Worm (Caenorhabditis elegans) whole organism, L2 larva: Measurements from ENCODE around the gene ani-1.

Experiments used
- C34F6.9 ChIP-seq: fragments of 150-350 bp; optimal IDR thresholded peaks from 2 replicates; lab custom pipeline; 2014; ENCODE audit warnings: missing biosample characterization, missing genetic modification characterization
- R02D3.7 ChIP-seq: fragments of 150-350 bp; optimal IDR thresholded peaks from 2 replicates; lab custom pipeline; 2014; ENCODE audit warnings: missing biosample characterization, missing genetic modification characterization
- alr-1 ChIP-seq: fragments of 150-350 bp; optimal IDR thresholded peaks from 2 replicates; lab custom pipeline; 2014; ENCODE audit warnings: missing biosample characterization, missing genetic modification characterization
- aly-2 ChIP-seq: fragments of 150-350 bp; optimal IDR thresholded peaks from 2 replicates; lab custom pipeline; 2014; ENCODE audit warnings: missing biosample characterization, missing genetic modification characterization
- ceh-16 ChIP-seq: fragments of 150-350 bp; optimal IDR thresholded peaks from 2 replicates; lab custom pipeline; 2014; ENCODE audit warnings: missing biosample characterization, missing genetic modification characterization
- ceh-82 ChIP-seq: fragments of 150-350 bp; optimal IDR thresholded peaks from 2 replicates; lab custom pipeline; 2014; ENCODE audit warnings: missing biosample characterization, missing genetic modification characterization
- crh-2 ChIP-seq: sonication (generic microtip); optimal IDR thresholded peaks from 2 replicates; lab custom pipeline; 2017; ENCODE audit warnings: missing biosample characterization, missing genetic modification characterization
- elt-1 ChIP-seq: fragments of 150-350 bp; optimal IDR thresholded peaks from 2 replicates; lab custom pipeline; 2014; ENCODE audit warnings: missing biosample characterization, missing genetic modification characterization
- elt-3 ChIP-seq: sonication (generic microtip); optimal IDR thresholded peaks from 2 replicates; lab custom pipeline; 2017; ENCODE audit warnings: missing biosample characterization, missing genetic modification characterization
- fos-1 ChIP-seq: fragments of 150-350 bp; optimal IDR thresholded peaks from 2 replicates; lab custom pipeline; 2014; ENCODE audit warnings: missing biosample characterization, missing genetic modification characterization
- gmeb-1 ChIP-seq: fragments of 150-350 bp; optimal IDR thresholded peaks from 2 replicates; lab custom pipeline; 2014; ENCODE audit warnings: missing biosample characterization, missing genetic modification characterization
- lin-11 ChIP-seq: fragments of 150-350 bp; sonication (generic microtip); optimal IDR thresholded peaks from 2 replicates; lab custom pipeline; 2014; ENCODE audit warnings: missing biosample characterization, missing genetic modification characterization, inconsistent platforms, mixed read lengths
- lin-13 ChIP-seq: fragments of 150-350 bp; optimal IDR thresholded peaks from 2 replicates; lab custom pipeline; 2014; ENCODE audit warnings: missing biosample characterization, missing genetic modification reagents, missing genetic modification characterization
- lin-39 ChIP-seq: fragments of 150-350 bp; optimal IDR thresholded peaks from 2 replicates; lab custom pipeline; 2014; ENCODE audit warnings: missing biosample characterization, missing genetic modification reagents, missing genetic modification characterization
- lsy-2 ChIP-seq, 2 experiments: fragments of 150-350 bp in 1 of 2; sonication (generic microtip) in 1 of 2; optimal IDR thresholded peaks; 2 replicates each; lab custom pipeline; 2014 to 2017; ENCODE audit warnings: missing biosample characterization in 2 of 2, missing genetic modification characterization in 2 of 2
- mab-5 ChIP-seq: fragments of 150-350 bp; optimal IDR thresholded peaks from 2 replicates; lab custom pipeline; 2014; ENCODE audit warnings: missing biosample characterization, missing genetic modification characterization
- mbf-1 ChIP-seq: sonication (generic microtip); optimal IDR thresholded peaks from 2 replicates; lab custom pipeline; 2017; ENCODE audit warnings: missing biosample characterization, missing genetic modification characterization
- mdl-1 ChIP-seq, 2 experiments: fragments of 150-350 bp in 1 of 2; sonication (generic microtip) in 1 of 2; optimal IDR thresholded peaks; 2 replicates each; lab custom pipeline; 2017; ENCODE audit warnings: missing biosample characterization in 2 of 2, missing genetic modification characterization in 2 of 2
- nhr-11 ChIP-seq: fragments of 150-350 bp; optimal IDR thresholded peaks from 2 replicates; lab custom pipeline; 2014; ENCODE audit warnings: missing biosample characterization, missing genetic modification characterization
- nhr-12 ChIP-seq: fragments of 150-350 bp; optimal IDR thresholded peaks from 2 replicates; lab custom pipeline; 2014; ENCODE audit warnings: missing biosample characterization, missing genetic modification characterization
- nhr-129 ChIP-seq: fragments of 150-350 bp; optimal IDR thresholded peaks from 2 replicates; lab custom pipeline; 2014; ENCODE audit warnings: missing biosample characterization, missing genetic modification characterization
- nhr-21 ChIP-seq: fragments of 150-350 bp; optimal IDR thresholded peaks from 2 replicates; lab custom pipeline; 2014; ENCODE audit warnings: missing biosample characterization, missing genetic modification characterization
- nhr-23 ChIP-seq: fragments of 150-350 bp; optimal IDR thresholded peaks from 2 replicates; lab custom pipeline; 2014; ENCODE audit warnings: missing biosample characterization, missing genetic modification reagents, missing genetic modification characterization
- nhr-25 ChIP-seq: fragments of 150-350 bp; sonication (generic microtip); optimal IDR thresholded peaks from 3 replicates; lab custom pipeline; 2014; ENCODE audit warnings: missing biosample characterization, missing genetic modification characterization
- nhr-6 ChIP-seq: fragments of 150-350 bp; optimal IDR thresholded peaks from 2 replicates; lab custom pipeline; 2014; ENCODE audit warnings: missing biosample characterization, missing genetic modification characterization
- nhr-77 ChIP-seq: fragments of 150-350 bp; optimal IDR thresholded peaks from 2 replicates; lab custom pipeline; 2014; ENCODE audit warnings: missing biosample characterization, missing genetic modification characterization
- peb-1 ChIP-seq: fragments of 150-350 bp; optimal IDR thresholded peaks from 2 replicates; lab custom pipeline; 2014; ENCODE audit warnings: missing biosample characterization, missing genetic modification characterization
- sem-4 ChIP-seq: fragments of 150-350 bp; optimal IDR thresholded peaks from 2 replicates; lab custom pipeline; 2014; ENCODE audit warnings: missing biosample characterization, missing genetic modification reagents, missing genetic modification characterization
- snpc-4 ChIP-seq: fragments of 150-350 bp; optimal IDR thresholded peaks from 2 replicates; lab custom pipeline; 2014; ENCODE audit warnings: missing biosample characterization, missing genetic modification characterization
- unc-39 ChIP-seq: fragments of 150-350 bp; optimal IDR thresholded peaks from 2 replicates; lab custom pipeline; 2014; ENCODE audit warnings: missing biosample characterization, missing genetic modification characterization
- unc-55 ChIP-seq: fragments of 150-350 bp; sonication (generic microtip); optimal IDR thresholded peaks from 3 replicates; lab custom pipeline; 2014; ENCODE audit warnings: missing biosample characterization, missing genetic modification reagents, missing genetic modification characterization
- unc-62 ChIP-seq: fragments of 150-350 bp; optimal IDR thresholded peaks from 2 replicates; lab custom pipeline; 2014; ENCODE audit warnings: missing biosample characterization, missing genetic modification reagents, missing genetic modification characterization
- ztf-1 ChIP-seq: fragments of 200-800 bp; sonication (Bioruptor generic); conservative IDR thresholded peaks from 2 replicates; pipeline ENCODE4 v1.3.6; 2022; ENCODE audit warnings: missing genetic modification characterization, missing compliant biosample characterization
- ztf-4 ChIP-seq: fragments of 150-350 bp; optimal IDR thresholded peaks from 2 replicates; lab custom pipeline; 2014; ENCODE audit warnings: missing biosample characterization, missing genetic modification characterization

Gene ani-1

DNA sequence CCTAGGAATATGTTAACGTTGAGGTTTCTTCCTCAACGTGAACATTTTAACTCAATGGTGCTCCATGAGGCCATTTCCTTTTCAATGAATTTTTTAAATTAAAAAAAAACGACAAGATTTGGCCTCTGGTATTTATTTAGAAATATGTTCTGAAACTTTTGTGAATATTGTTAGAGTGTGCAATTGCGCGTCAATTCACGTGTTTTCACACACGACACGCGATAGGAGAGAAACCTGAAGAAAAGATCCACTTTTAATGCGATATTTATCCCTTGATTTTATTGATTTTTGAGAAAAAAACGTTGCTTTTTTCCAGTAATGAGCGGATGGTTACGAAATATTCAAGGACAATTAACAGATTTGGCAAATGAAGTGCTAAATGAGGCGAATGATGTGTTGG lies 46.1 kb upstream of the ani-1 start, which contains the start of gene sql-1:
sql-1 (plus strand) TSS at position 313 of the 400 bp plus-strand sequence.
- TF ChIP-seq lsy-2 (tag; optimal IDR thresholded peaks at IDR 0.05; lab: Kevin White, UChicago): peak in 1 of 2 experiments; percentile 46
- no peak for TF ChIP-seq mbf-1 (tag; lab: Kevin White, UChicago)
- TF ChIP-seq C34F6.9 (tag; lab: Kevin White, UChicago): peak; percentile 28
- TF ChIP-seq, all 48 proteins: peak for 2

DNA sequence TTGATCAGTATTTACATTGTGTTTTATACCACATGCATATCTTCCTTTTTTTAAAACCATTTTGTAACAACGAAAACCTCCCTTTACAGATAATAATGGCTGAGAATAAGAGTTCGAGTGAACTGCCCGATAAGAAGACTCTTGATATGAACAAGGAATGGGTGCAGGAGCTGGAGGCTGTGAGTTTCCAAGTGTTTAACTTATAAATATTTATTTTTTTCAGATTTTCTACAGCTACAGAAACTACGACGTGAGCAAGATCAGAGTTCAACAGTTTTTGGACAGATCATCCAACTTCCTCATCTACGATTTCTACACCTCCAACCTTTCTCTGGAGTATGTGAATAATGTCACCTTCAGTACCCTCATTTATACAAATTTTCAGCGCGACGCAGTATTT lies 43.3 kb upstream of the ani-1 start, which contains the start of gene herd-1:
herd-1 (plus strand) TSS at position 90 of the 400 bp plus-strand sequence.
- TF ChIP-seq fos-1 (tag; lab: Kevin White, UChicago) (no peak), elt-1 (no peak), nhr-21 (tag; lab: Kevin White, UChicago) (no peak), peb-1 (no peak), R02D3.7 (tag; lab: Kevin White, UChicago) (no peak), snpc-4 (tag; lab: Kevin White, UChicago) (no peak), nhr-12 (tag; lab: Kevin White, UChicago) (no peak), mab-5 (tag; lab: Kevin White, UChicago) (no peak), unc-62 (GFP tag; lab: Kevin White, UChicago) (no peak), lin-13 (GFP tag; lab: Kevin White, UChicago) (no peak), ztf-4 (tag; lab: Kevin White, UChicago) (no peak), lin-39 (tag; lab: Kevin White, UChicago) (no peak), ceh-82 (tag; lab: Kevin White, UChicago) (no peak), lin-11 (tag; lab: Kevin White, UChicago) (no peak), elt-3 (tag; lab: Kevin White, UChicago) (no peak), C34F6.9 (tag; lab: Kevin White, UChicago) (no peak), nhr-77 (tag; lab: Kevin White, UChicago) (no peak), nhr-129 (no peak), mdl-1 (tag; optimal IDR thresholded peaks at IDR 0.05; lab: Kevin White, UChicago) (no peak)

DNA sequence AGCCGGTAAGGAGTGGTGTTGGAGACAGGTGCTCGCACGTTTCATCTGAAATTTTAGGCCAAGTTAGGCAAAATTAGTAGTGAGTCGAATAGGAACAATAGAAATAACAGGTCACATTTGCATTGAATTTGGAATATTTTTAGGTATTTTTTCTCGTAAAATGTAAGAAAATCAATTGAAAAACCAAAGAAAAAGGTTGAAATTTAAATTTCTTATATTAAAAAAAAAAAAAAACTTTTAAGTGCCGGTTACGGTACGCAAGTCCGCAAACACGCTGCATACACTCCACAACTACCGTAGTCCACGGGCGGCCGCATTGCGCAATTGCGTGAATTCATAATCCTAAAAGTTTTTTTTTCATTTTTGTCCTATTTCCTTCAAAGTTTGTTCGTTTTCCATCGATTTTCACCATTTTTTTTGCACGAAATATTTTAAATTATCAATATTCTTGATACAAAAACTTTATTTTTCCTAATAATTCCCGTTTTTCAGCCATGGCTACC lies 42.5 kb upstream of the ani-1 start, which contains the start of the genes Y111B2A.1 and Y111B2A.2:
Y111B2A.1 (minus strand) TSS at position 51 of the 503 bp plus-strand sequence.
Y111B2A.2 (plus strand) TSS at position 493 of the 503 bp plus-strand sequence.
- TF ChIP-seq nhr-25 (tag; lab: Kevin White, UChicago) (no peak), nhr-11 (tag; lab: Kevin White, UChicago) (no peak), nhr-129 (no peak), R02D3.7 (tag; lab: Kevin White, UChicago) (no peak), sem-4 (tag; lab: Kevin White, UChicago) (no peak), mbf-1 (tag; lab: Kevin White, UChicago) (no peak), alr-1 (no peak), nhr-23 (tag; lab: Kevin White, UChicago) (no peak), ceh-16 (no peak), ztf-4 (tag; lab: Kevin White, UChicago) (no peak), snpc-4 (tag; lab: Kevin White, UChicago) (no peak), mab-5 (tag; lab: Kevin White, UChicago) (no peak), ztf-1 (GFP tag; lab: Robert Waterston, UW) (no peak), nhr-6 (tag; lab: Kevin White, UChicago) (no peak)
- TF ChIP-seq, all 48 proteins: peak for 0

DNA sequence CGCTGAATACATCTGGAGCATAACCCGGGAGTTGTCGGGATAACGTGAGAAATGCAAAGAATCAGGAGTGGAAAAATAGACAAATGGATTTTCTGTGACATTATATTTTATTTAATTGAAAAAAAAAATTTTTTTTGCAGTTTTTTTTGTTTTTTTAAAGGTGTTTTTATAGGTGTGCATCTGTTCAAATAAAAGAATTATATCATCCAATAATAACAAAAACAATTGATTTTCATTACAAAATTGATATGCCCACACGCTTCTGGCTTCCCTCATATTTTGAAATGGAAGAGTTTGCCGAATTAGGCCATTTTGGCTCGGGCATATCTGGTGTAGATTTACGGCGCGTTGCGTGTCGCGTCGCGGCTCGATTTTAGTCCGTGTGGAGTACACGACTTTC lies 38.8 kb upstream of the ani-1 start, which contains the start of gene Y49E10.25:
Y49E10.25 (minus strand) TSS at position 101 of the 400 bp plus-strand sequence.
- TF ChIP-seq gmeb-1 (tag; lab: Kevin White, UChicago): no peak
- TF ChIP-seq mdl-1 (tag; optimal IDR thresholded peaks at IDR 0.05; lab: Kevin White, UChicago): no peak
- no peak for TF ChIP-seq unc-55 (GFP tag; lab: Kevin White, UChicago)
- TF ChIP-seq crh-2 (tag; lab: Kevin White, UChicago): no peak
- TF ChIP-seq nhr-77 (tag; lab: Kevin White, UChicago): no peak
- TF ChIP-seq mbf-1 (tag; lab: Kevin White, UChicago): no peak
- TF ChIP-seq unc-39 (tag; lab: Kevin White, UChicago): no peak
- TF ChIP-seq R02D3.7 (tag; lab: Kevin White, UChicago): no peak
- no peak for TF ChIP-seq lin-11 (tag; lab: Kevin White, UChicago)
- TF ChIP-seq aly-2 (tag; lab: Kevin White, UChicago): no peak
- TF ChIP-seq, all 48 proteins: peak for 0
